Worm (Caenorhabditis elegans): ENCODE measurements around the gene irg-3.

DNA sequence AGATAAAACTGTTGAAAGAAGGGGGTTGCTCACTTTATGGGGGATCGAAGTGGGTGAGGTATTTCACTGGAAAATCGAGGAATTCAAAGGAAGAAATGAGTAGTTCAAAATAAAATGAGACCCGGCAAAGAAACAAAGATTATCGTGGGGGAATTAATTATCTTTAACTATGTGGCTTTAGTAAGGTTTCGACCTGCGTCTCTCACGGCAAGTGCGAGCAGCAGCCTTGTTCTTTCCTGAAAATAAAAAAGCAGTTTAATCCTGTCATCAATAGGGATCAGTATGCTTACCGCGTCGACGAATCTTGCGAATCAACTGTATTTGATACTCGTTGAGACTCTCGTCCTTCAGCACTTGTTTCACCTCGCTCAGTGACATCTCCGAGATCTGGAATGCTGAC, 29.5 kb downstream of the irg-3 start, which contains the start of gene srh-271:
- TF ChIP-seq him-1 (tag; optimal IDR thresholded peaks at IDR 0.05) (no peak), dao-5 (tag; optimal IDR thresholded peaks at IDR 0.05) (no peak)
